Fruit fly (Drosophila melanogaster) whole organism, adult: ENCODE data around the gene CG14362.

Experiments used
- CG12768 ChIP-seq: fragments of 200-800 bp; sonication (Bioruptor generic); optimal IDR thresholded peaks from 2 replicates; lab custom pipeline; 2017; ENCODE audit warnings: missing biosample characterization, missing genetic modification characterization, mild to moderate bottlenecking, moderate library complexity, missing genetic modification reagents
- CG33017 ChIP-seq: fragments of 200-800 bp; sonication (Bioruptor generic); optimal IDR thresholded peaks from 2 replicates; lab custom pipeline; 2018; ENCODE audit warnings: missing biosample characterization, mild to moderate bottlenecking, missing genetic modification characterization, moderate library complexity
- Hr96 ChIP-seq: fragments of 200-800 bp; sonication (Bioruptor generic); optimal IDR thresholded peaks from 2 replicates; lab custom pipeline; 2016; ENCODE audit warnings: missing biosample characterization, missing genetic modification characterization
- cic ChIP-seq: fragments of 200-800 bp; sonication (Bioruptor generic); optimal IDR thresholded peaks from 2 replicates; lab custom pipeline; 2017; ENCODE audit warnings: missing biosample characterization, mild to moderate bottlenecking, missing genetic modification characterization, moderate library complexity
- kay ChIP-seq: fragments of 200-800 bp; sonication (Bioruptor generic); peaks from one replicate; lab custom pipeline; 2016; ENCODE audit warnings: missing biosample characterization, missing genetic modification characterization, borderline replicate concordance

DNA sequence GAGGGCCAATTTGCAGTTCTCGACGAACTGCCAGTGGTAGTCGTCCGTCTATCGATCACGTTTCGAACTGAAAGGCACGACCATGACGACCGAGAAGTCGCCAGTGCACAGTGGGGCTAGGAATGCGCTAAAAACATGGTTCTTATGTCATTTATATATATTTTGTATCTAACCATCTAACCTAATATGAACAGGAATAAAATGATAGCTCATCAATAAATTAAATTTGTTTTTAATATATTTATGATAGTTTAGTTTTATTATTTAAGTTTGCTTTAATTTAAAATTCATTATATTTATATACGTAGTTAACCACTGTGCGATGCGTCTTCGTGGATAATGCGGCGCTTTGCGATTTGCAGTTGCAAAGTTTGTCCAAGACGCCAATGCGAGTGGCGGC is 11.6 kb downstream of the CG14362 start:
- TF ChIP-seq CG33017: no peak
- no peak for TF ChIP-seq kay (GFP tag; lab: Kevin White, UChicago)
- TF ChIP-seq cic (GFP tag; lab: Kevin White, UChicago): no peak
- TF ChIP-seq CG12768 (GFP tag; lab: Kevin White, UChicago): no peak
- TF ChIP-seq Hr96 (GFP tag; lab: Kevin White, UChicago): no peak
